Worm (Caenorhabditis elegans) whole organism, L2 larva: ENCODE data around the gene ing-3.

Source experiments
- F13H6.1 ChIP-seq: sonication (generic microtip); optimal IDR thresholded peaks from 2 replicates; lab custom pipeline; 2016; ENCODE audit warnings: missing genetic modification characterization, missing compliant biosample characterization
- R02D3.7 ChIP-seq: fragments of 150-350 bp; optimal IDR thresholded peaks from 2 replicates; lab custom pipeline; 2014; ENCODE audit warnings: missing biosample characterization, missing genetic modification characterization
- Y55F3AM.14 ChIP-seq: fragments of 200-800 bp; sonication (Bioruptor generic); optimal IDR thresholded peaks from 2 replicates; lab custom pipeline; 2018; ENCODE audit warnings: mild to moderate bottlenecking, missing genetic modification characterization, missing compliant biosample characterization
- alr-1 ChIP-seq: fragments of 150-350 bp; optimal IDR thresholded peaks from 2 replicates; lab custom pipeline; 2014; ENCODE audit warnings: missing biosample characterization, missing genetic modification characterization
- ama-1 ChIP-seq: fragments of 150-350 bp; optimal IDR thresholded peaks from 2 replicates; lab custom pipeline; 2018; ENCODE audit warnings: inconsistent platforms
- ceh-16 ChIP-seq: fragments of 150-350 bp; optimal IDR thresholded peaks from 2 replicates; lab custom pipeline; 2014; ENCODE audit warnings: missing biosample characterization, missing genetic modification characterization
- crh-2 ChIP-seq: sonication (generic microtip); optimal IDR thresholded peaks from 2 replicates; lab custom pipeline; 2017; ENCODE audit warnings: missing biosample characterization, missing genetic modification characterization
- dmd-4 ChIP-seq: sonication (generic microtip); optimal IDR thresholded peaks from 2 replicates; lab custom pipeline; 2017; ENCODE audit warnings: missing biosample characterization, missing genetic modification characterization
- fos-1 ChIP-seq: fragments of 150-350 bp; optimal IDR thresholded peaks from 2 replicates; lab custom pipeline; 2014; ENCODE audit warnings: missing biosample characterization, missing genetic modification characterization
- gmeb-1 ChIP-seq: fragments of 150-350 bp; optimal IDR thresholded peaks from 2 replicates; lab custom pipeline; 2014; ENCODE audit warnings: missing biosample characterization, missing genetic modification characterization
- lin-13 ChIP-seq: fragments of 150-350 bp; optimal IDR thresholded peaks from 2 replicates; lab custom pipeline; 2014; ENCODE audit warnings: missing biosample characterization, missing genetic modification reagents, missing genetic modification characterization
- lin-39 ChIP-seq: fragments of 150-350 bp; optimal IDR thresholded peaks from 2 replicates; lab custom pipeline; 2014; ENCODE audit warnings: missing biosample characterization, missing genetic modification reagents, missing genetic modification characterization
- lsy-2 ChIP-seq, 2 experiments: fragments of 150-350 bp in 1 of 2; sonication (generic microtip) in 1 of 2; optimal IDR thresholded peaks; 2 replicates each; lab custom pipeline; 2014 to 2017; ENCODE audit warnings: missing biosample characterization in 2 of 2, missing genetic modification characterization in 2 of 2
- mdl-1 ChIP-seq, 2 experiments: fragments of 150-350 bp in 1 of 2; sonication (generic microtip) in 1 of 2; optimal IDR thresholded peaks; 2 replicates each; lab custom pipeline; 2017; ENCODE audit warnings: missing biosample characterization in 2 of 2, missing genetic modification characterization in 2 of 2
- nhr-10 ChIP-seq: sonication (generic microtip); optimal IDR thresholded peaks from 2 replicates; lab custom pipeline; 2017; ENCODE audit warnings: missing biosample characterization, missing genetic modification characterization
- nhr-11 ChIP-seq: fragments of 150-350 bp; optimal IDR thresholded peaks from 2 replicates; lab custom pipeline; 2014; ENCODE audit warnings: missing biosample characterization, missing genetic modification characterization
- nhr-21 ChIP-seq: fragments of 150-350 bp; optimal IDR thresholded peaks from 2 replicates; lab custom pipeline; 2014; ENCODE audit warnings: missing biosample characterization, missing genetic modification characterization
- nhr-23 ChIP-seq: fragments of 150-350 bp; optimal IDR thresholded peaks from 2 replicates; lab custom pipeline; 2014; ENCODE audit warnings: missing biosample characterization, missing genetic modification reagents, missing genetic modification characterization
- nhr-25 ChIP-seq: fragments of 150-350 bp; sonication (generic microtip); optimal IDR thresholded peaks from 3 replicates; lab custom pipeline; 2014; ENCODE audit warnings: missing biosample characterization, missing genetic modification characterization
- nhr-6 ChIP-seq: fragments of 150-350 bp; optimal IDR thresholded peaks from 2 replicates; lab custom pipeline; 2014; ENCODE audit warnings: missing biosample characterization, missing genetic modification characterization
- nhr-77 ChIP-seq: fragments of 150-350 bp; optimal IDR thresholded peaks from 2 replicates; lab custom pipeline; 2014; ENCODE audit warnings: missing biosample characterization, missing genetic modification characterization
- peb-1 ChIP-seq: fragments of 150-350 bp; optimal IDR thresholded peaks from 2 replicates; lab custom pipeline; 2014; ENCODE audit warnings: missing biosample characterization, missing genetic modification characterization
- skn-1 ChIP-seq: sonication (generic microtip); optimal IDR thresholded peaks from 2 replicates; lab custom pipeline; 2017; ENCODE audit warnings: missing biosample characterization, missing genetic modification characterization
- sma-3 ChIP-seq: sonication (generic microtip); optimal IDR thresholded peaks from 2 replicates; lab custom pipeline; 2016; ENCODE audit warnings: missing genetic modification reagents, missing genetic modification characterization, missing compliant biosample characterization
- sma-9 ChIP-seq, 2 experiments: fragments of 150-350 bp in 1 of 2; sonication (generic microtip) in 1 of 2; optimal IDR thresholded peaks; 2 replicates each; lab custom pipeline; 2014 to 2016; ENCODE audit warnings: missing genetic modification characterization in 2 of 2, mild to moderate bottlenecking in 1 of 2, missing biosample characterization in 1 of 2, missing compliant biosample characterization in 1 of 2, missing genetic modification reagents in 1 of 2, moderate library complexity in 1 of 2
- snpc-4 ChIP-seq: fragments of 150-350 bp; optimal IDR thresholded peaks from 2 replicates; lab custom pipeline; 2014; ENCODE audit warnings: missing biosample characterization, missing genetic modification characterization
- unc-39 ChIP-seq: fragments of 150-350 bp; optimal IDR thresholded peaks from 2 replicates; lab custom pipeline; 2014; ENCODE audit warnings: missing biosample characterization, missing genetic modification characterization
- unc-55 ChIP-seq: fragments of 150-350 bp; sonication (generic microtip); optimal IDR thresholded peaks from 3 replicates; lab custom pipeline; 2014; ENCODE audit warnings: missing biosample characterization, missing genetic modification reagents, missing genetic modification characterization
- ztf-11 ChIP-seq: sonication (generic microtip); optimal IDR thresholded peaks from 2 replicates; lab custom pipeline; 2017; ENCODE audit warnings: missing biosample characterization, missing genetic modification characterization
- ztf-4 ChIP-seq: fragments of 150-350 bp; optimal IDR thresholded peaks from 2 replicates; lab custom pipeline; 2014; ENCODE audit warnings: missing biosample characterization, missing genetic modification characterization

ing-3 gene

DNA sequence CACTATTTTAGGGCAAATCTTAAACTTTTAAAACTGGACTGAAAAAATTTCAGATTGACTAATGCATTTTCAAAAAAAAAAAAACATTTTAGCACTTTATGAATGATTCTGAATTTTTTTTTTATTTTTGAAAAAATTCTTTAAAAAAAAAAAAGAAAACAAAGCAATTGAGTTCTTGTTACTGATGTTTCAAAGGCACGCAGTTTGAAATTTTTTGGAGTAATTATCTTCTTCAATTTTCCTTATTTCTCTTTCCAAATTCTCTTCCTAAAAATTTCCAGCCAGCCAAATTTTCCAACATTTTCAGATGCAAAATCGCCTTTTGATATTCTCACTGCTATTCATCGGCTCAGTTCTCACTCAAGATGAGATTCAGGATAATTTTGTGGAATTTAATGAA is 23.8 kb upstream of the ing-3 start, which contains the start of gene F08G2.8:
Gene F08G2.8, plus strand, starts transcription at position 301 of the 400 bp plus-strand sequence.
- TF ChIP-seq unc-55 (GFP tag; lab: Kevin White, UChicago): no peak
- no peak for TF ChIP-seq mdl-1 (tag; optimal IDR thresholded peaks at IDR 0.05; lab: Kevin White, UChicago)
- TF ChIP-seq ama-1 (lab: Kevin White, UChicago): no peak
- TF ChIP-seq nhr-77 (tag; lab: Kevin White, UChicago): no peak
- no peak for TF ChIP-seq sma-9 (GFP tag; optimal IDR thresholded peaks at IDR 0.05; lab: Kevin White, UChicago)
- no peak for TF ChIP-seq sma-9 (tag; optimal IDR thresholded peaks at IDR 0.05; lab: Kevin White, UChicago)
- TF ChIP-seq skn-1 (tag; lab: Kevin White, UChicago): no peak
- no peak for TF ChIP-seq peb-1 (tag; lab: Kevin White, UChicago)
- no peak for TF ChIP-seq nhr-6 (tag; lab: Kevin White, UChicago)
- TF ChIP-seq nhr-25: no peak
- no peak for TF ChIP-seq crh-2 (tag; lab: Kevin White, UChicago)
- no peak for TF ChIP-seq lin-39
- no peak for TF ChIP-seq lin-13
- TF ChIP-seq gmeb-1 (tag; lab: Kevin White, UChicago): no peak
- TF ChIP-seq fos-1 (tag; lab: Kevin White, UChicago): no peak
- TF ChIP-seq nhr-11 (tag; lab: Kevin White, UChicago): no peak
- no peak for TF ChIP-seq dmd-4
- TF ChIP-seq R02D3.7 (tag; lab: Kevin White, UChicago): no peak
- no peak for TF ChIP-seq ztf-11 (tag; lab: Kevin White, UChicago)
- TF ChIP-seq, all 48 proteins: peak for 0

DNA sequence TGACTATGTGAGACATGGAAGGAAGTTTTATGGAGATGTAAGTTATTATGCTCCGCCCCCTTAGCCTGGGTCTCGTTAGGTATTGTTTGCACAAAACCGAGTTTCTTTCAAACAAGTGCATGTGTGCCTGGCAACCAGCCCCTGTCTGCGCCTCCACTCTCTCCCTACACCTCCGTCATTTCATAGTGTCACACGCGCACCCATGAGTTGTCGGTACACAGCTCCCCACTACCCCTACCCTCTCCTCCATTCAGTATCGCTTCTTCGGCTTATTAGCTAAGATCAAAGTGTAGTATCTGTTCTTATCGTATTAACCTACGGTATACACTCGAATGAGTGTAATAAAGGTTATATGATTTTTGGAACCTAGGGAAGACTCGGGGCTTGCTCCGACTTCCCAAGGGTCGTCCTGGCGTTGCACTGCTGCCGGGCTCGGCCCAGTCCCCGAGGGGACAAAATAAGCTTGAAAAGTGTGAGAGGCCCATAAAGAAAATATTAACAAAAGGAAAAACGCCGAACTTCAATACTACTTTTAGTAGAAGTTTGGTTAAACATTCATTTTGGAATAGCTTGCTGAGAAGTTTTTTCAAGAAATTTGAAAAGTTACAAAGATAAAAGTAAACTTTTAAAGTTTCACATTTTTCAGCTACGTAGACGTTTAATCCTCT is 23.2 kb upstream of the ing-3 start:
- peak; percentile 3 for TF ChIP-seq fos-1 (tag; lab: Kevin White, UChicago)
- TF ChIP-seq lsy-2 (tag; optimal IDR thresholded peaks at IDR 0.05; lab: Kevin White, UChicago): peak in 1 of 2 experiments; percentile 11
- TF ChIP-seq snpc-4 (tag; lab: Kevin White, UChicago): peak; percentile 88
- TF ChIP-seq sma-3: peak; percentile 52
- peak; percentile 11 for TF ChIP-seq ama-1 (lab: Kevin White, UChicago)
- peak; percentile 29 for TF ChIP-seq nhr-21
- peak; percentile 53 for TF ChIP-seq crh-2 (tag; lab: Kevin White, UChicago)

DNA sequence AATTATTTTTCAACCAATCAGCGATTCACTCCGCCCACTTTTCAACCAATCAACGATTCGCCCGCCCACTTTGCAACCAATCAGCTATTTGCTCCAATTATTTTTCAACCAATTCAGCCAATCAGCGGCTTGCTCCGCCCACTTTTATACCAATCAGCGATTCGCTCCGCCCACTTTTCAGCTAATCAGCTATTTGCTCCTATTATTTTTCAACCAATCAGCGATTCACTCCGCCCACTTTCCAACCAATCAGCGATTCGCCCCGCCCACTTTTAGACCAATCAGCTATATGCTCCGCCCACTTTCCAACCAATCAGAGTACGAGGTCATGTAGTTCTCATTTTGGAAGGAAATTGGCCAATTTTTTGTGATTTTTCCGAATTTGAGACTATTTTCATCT is 20.5 kb upstream of the ing-3 start:
- TF ChIP-seq nhr-23 (tag; lab: Kevin White, UChicago): no peak
- TF ChIP-seq alr-1 (tag; lab: Kevin White, UChicago): no peak
- TF ChIP-seq ztf-4 (tag; lab: Kevin White, UChicago): no peak
- no peak for TF ChIP-seq F13H6.1 (tag; lab: Kevin White, UChicago)
- TF ChIP-seq Y55F3AM.14: no peak
- TF ChIP-seq nhr-21: no peak
- no peak for TF ChIP-seq lsy-2 (tag; optimal IDR thresholded peaks at IDR 0.05; lab: Kevin White, UChicago)

- TF ChIP-seq crh-2 (tag; lab: Kevin White, UChicago): no peak
- TF ChIP-seq lsy-2 (tag; optimal IDR thresholded peaks at IDR 0.05; lab: Kevin White, UChicago): no peak
- TF ChIP-seq nhr-21: no peak
Observed at ce11 chrII:13858352-13858751, 17.5 kb upstream of the ing-3 start.

ce11 chrII:13859847-13860246 is 16.0 kb upstream of the ing-3 start:
- TF ChIP-seq peb-1 (tag; lab: Kevin White, UChicago): no peak
- peak; percentile 57 for TF ChIP-seq fos-1 (tag; lab: Kevin White, UChicago)

ce11 chrII:13860900-13861299 is 14.9 kb upstream of the ing-3 start:
- TF ChIP-seq ceh-16 (tag; lab: Kevin White, UChicago): no peak
- TF ChIP-seq crh-2 (tag; lab: Kevin White, UChicago): peak; percentile 24
- peak; percentile 86 for TF ChIP-seq fos-1 (tag; lab: Kevin White, UChicago)

DNA sequence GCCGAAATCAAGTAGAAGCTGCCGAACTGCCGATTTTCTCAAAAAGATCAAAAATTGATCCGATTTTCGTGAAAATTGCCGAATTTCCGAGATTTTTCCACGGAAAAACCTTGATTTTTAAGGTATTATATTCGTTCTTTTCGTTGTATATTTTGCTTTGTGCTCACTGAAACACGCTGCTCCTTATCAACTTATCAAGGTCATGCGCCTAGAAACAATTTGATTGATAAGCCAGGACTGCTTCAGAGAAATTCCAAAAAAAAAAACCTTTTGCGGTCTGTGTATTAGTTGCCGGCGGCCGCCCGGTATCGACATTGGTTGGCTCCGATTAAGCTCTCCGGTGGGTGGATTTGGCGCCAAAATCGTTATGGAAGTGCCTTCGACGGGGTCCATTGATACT is 13.4 kb upstream of the ing-3 start:
- TF ChIP-seq nhr-10 (tag; lab: Kevin White, UChicago): no peak
- no peak for TF ChIP-seq unc-39
- TF ChIP-seq fos-1 (tag; lab: Kevin White, UChicago): peak; percentile 37
